1 fruit fly cellular context compared by ENCODE assay signal in genomic region chr3L:16128481-16128972, dm6.
A peak's percentile ranks its signal among the peaks of the same experiment; 100 is the strongest.
TF ChIP-seq lines count a peak whose summit lies in the region.

TSS of gene Pgm1 (minus strand) at chr3L:16128531.

TF ChIP-seq in whole organism, embryonic, 481 proteins besides CTCF, POLR2A, EP300 and RAD21 (continued from another document):
- TF ChIP-seq dmrt11E (tag; optimal IDR thresholded peaks at IDR 0.05; lab: Kevin White, UChicago) (peak; percentile 69), ems (GFP tag; optimal IDR thresholded peaks at IDR 0.05; lab: Kevin White, UChicago) (peak; percentile 92), CG17385 (GFP tag; optimal IDR thresholded peaks at IDR 0.05; lab: Kevin White, UChicago) (peak; percentile 68), pb (GFP tag; optimal IDR thresholded peaks at IDR 0.05; lab: Kevin White, UChicago) (peak; percentile 93), cato (GFP tag; optimal IDR thresholded peaks at IDR 0.05; lab: Kevin White, UChicago; ENCODE audit: borderline replicate concordance) (peak; percentile 52), bsh (GFP tag; optimal IDR thresholded peaks at IDR 0.05; lab: Kevin White, UChicago) (peak in 1 of 2 experiments; percentile 81), toy (GFP tag; IDR thresholded peaks at IDR 0.05; lab: Robert Waterston, UW) (0 out of 2 replicates have a peak, but pooled peaks have one; percentile 36), Elba2 (GFP tag; optimal IDR thresholded peaks at IDR 0.05; lab: Kevin White, UChicago) (peak; percentile 25), chm (GFP tag; IDR thresholded peaks at IDR 0.05; lab: Robert Waterston, UW) (0 out of 2 replicates have a peak, but pooled peaks have one; percentile 45), chinmo (GFP tag; IDR thresholded peaks at IDR 0.05; lab: Robert Waterston, UW; ENCODE audit: partially characterized antibody) (0 out of 4 replicates have a peak, but pooled peaks have one; percentile 24), CG18764 (GFP tag; optimal IDR thresholded peaks at IDR 0.05; lab: Kevin White, UChicago) (peak; percentile 74), slbo (GFP tag; IDR thresholded peaks at IDR 0.05; lab: Robert Waterston, UW) (peak; percentile 82), CG7928 (GFP tag; optimal IDR thresholded peaks at IDR 0.05; lab: Kevin White, UChicago) (no peak), HLHmδ (GFP tag; optimal IDR thresholded peaks at IDR 0.05; lab: Kevin White, UChicago) (no peak), jigr1 (GFP tag; IDR thresholded peaks at IDR 0.05; lab: Robert Waterston, UW) (peak; percentile 55; the same call in 1 of the 3 replicates), Antp (GFP tag; optimal IDR thresholded peaks at IDR 0.05; lab: Kevin White, UChicago) (peak; percentile 94), Poxn (GFP tag; IDR thresholded peaks at IDR 0.05; lab: Robert Waterston, UW) (no peak), Med (GFP tag; lab: Kevin White, UChicago) (peak; percentile 98), CG34224 (GFP tag; IDR thresholded peaks at IDR 0.05; lab: Robert Waterston, UW; ENCODE audit: partially characterized antibody) (0 out of 3 replicates have a peak, but pooled peaks have one; percentile 31), CG14860 (GFP tag; IDR thresholded peaks at IDR 0.05; lab: Robert Waterston, UW; ENCODE audit: partially characterized antibody) (no peak), CG5180 (GFP tag; optimal IDR thresholded peaks at IDR 0.05; lab: Kevin White, UChicago) (peak; percentile 50), Kr (GFP tag; optimal IDR thresholded peaks at IDR 0.05; lab: Kevin White, UChicago) (no peak), fd102C (GFP tag; optimal IDR thresholded peaks at IDR 0.05; lab: Kevin White, UChicago) (peak; percentile 38), CG11247 (GFP tag; IDR thresholded peaks at IDR 0.05; lab: Robert Waterston, UW) (peak; percentile 47), Hr39 (optimal IDR thresholded peaks at IDR 0.05; lab: Kevin White, UChicago) (no peak), Sox100B (GFP tag; optimal IDR thresholded peaks at IDR 0.05; lab: Kevin White, UChicago) (peak; percentile 51), B-H1 (GFP tag; IDR thresholded peaks at IDR 0.05; lab: Robert Waterston, UW) (peak; percentile 66), Ravus (GFP tag; IDR thresholded peaks at IDR 0.05; lab: Robert Waterston, UW) (no peak), grau (tag; optimal IDR thresholded peaks at IDR 0.05; lab: Kevin White, UChicago) (peak; percentile 80), CG11695 (GFP tag; IDR thresholded peaks at IDR 0.05; lab: Robert Waterston, UW) (peak; percentile 68), Meics (GFP tag; optimal IDR thresholded peaks at IDR 0.05; lab: Kevin White, UChicago) (peak; percentile 84), CG4360 (GFP tag; IDR thresholded peaks at IDR 0.05; lab: Robert Waterston, UW) (no peak), NC2α (GFP tag; optimal IDR thresholded peaks at IDR 0.05; lab: Kevin White, UChicago) (peak; percentile 79), row (GFP tag; IDR thresholded peaks at IDR 0.05; lab: Robert Waterston, UW) (peak; percentile 99), wor (GFP tag; IDR thresholded peaks at IDR 0.05; lab: Robert Waterston, UW) (peak; percentile 53), so (GFP tag; IDR thresholded peaks at IDR 0.05; lab: Robert Waterston, UW) (peak; percentile 67; the same call in 1 of the 3 replicates), CG30020 (tag; optimal IDR thresholded peaks at IDR 0.05; lab: Kevin White, UChicago) (no peak), gt (GFP tag; IDR thresholded peaks at IDR 0.05; lab: Robert Waterston, UW) (no peak), CG10147 (GFP tag; optimal IDR thresholded peaks at IDR 0.05; lab: Kevin White, UChicago) (peak; percentile 79), psq (GFP tag; optimal IDR thresholded peaks at IDR 0.05; lab: Kevin White, UChicago) (peak; percentile 68), Max (GFP tag; optimal IDR thresholded peaks at IDR 0.05; lab: Kevin White, UChicago) (peak; percentile 69), Vsx1 (GFP tag; optimal IDR thresholded peaks at IDR 0.05; lab: Kevin White, UChicago) (peak; percentile 51), Bdp1 (GFP tag; optimal IDR thresholded peaks at IDR 0.05; lab: Kevin White, UChicago) (peak; percentile 77)
